Worm (Caenorhabditis elegans) whole organism, late embryonic: ENCODE measurements around the gene K02D10.8.

Experiments
- Y22D7AL.16 ChIP-seq: sonication (generic microtip); optimal IDR thresholded peaks from 2 replicates; lab custom pipeline; 2016; ENCODE audit warnings: missing genetic modification characterization, missing compliant biosample characterization
- ahr-1 ChIP-seq: sonication (generic microtip); optimal IDR thresholded peaks from 2 replicates; lab custom pipeline; 2016; ENCODE audit warnings: missing genetic modification characterization, missing compliant biosample characterization
- ama-1 ChIP-seq: fragments of 150-350 bp; optimal IDR thresholded peaks from 2 replicates; lab custom pipeline; 2014
- ceh-34 ChIP-seq: sonication (generic microtip); optimal IDR thresholded peaks from 2 replicates; lab custom pipeline; 2016; ENCODE audit warnings: mild to moderate bottlenecking, missing genetic modification characterization, missing compliant biosample characterization
- dve-1 ChIP-seq: sonication (generic microtip); optimal IDR thresholded peaks from 2 replicates; lab custom pipeline; 2017; ENCODE audit warnings: antibody characterized with exemption, mild to moderate bottlenecking, missing genetic modification characterization, missing compliant biosample characterization
- elt-2 ChIP-seq: sonication (generic microtip); optimal IDR thresholded peaks from 2 replicates; lab custom pipeline; 2016; ENCODE audit warnings: missing genetic modification reagents, missing genetic modification characterization, missing compliant biosample characterization
- elt-4 ChIP-seq: sonication (generic microtip); optimal IDR thresholded peaks from 2 replicates; lab custom pipeline; 2016; ENCODE audit warnings: missing genetic modification characterization, missing compliant biosample characterization
- fkh-6 ChIP-seq: sonication (generic microtip); optimal IDR thresholded peaks from 2 replicates; lab custom pipeline; 2016; ENCODE audit warnings: missing genetic modification characterization, missing compliant biosample characterization
- hlh-30 ChIP-seq: sonication (generic microtip); optimal IDR thresholded peaks from 2 replicates; lab custom pipeline; 2017; ENCODE audit warnings: antibody characterized with exemption, missing genetic modification characterization, missing compliant biosample characterization; ENCODE audit not compliant: insufficient read depth
- nfya-1 ChIP-seq: sonication (generic microtip); optimal IDR thresholded peaks from 2 replicates; lab custom pipeline; 2017; ENCODE audit warnings: missing genetic modification characterization, mild to moderate bottlenecking, missing compliant biosample characterization, antibody characterized with exemption, moderate library complexity
- ttx-3 ChIP-seq: sonication (generic microtip); optimal IDR thresholded peaks from 2 replicates; lab custom pipeline; 2016; ENCODE audit warnings: missing genetic modification reagents, missing genetic modification characterization, missing compliant biosample characterization

DNA sequence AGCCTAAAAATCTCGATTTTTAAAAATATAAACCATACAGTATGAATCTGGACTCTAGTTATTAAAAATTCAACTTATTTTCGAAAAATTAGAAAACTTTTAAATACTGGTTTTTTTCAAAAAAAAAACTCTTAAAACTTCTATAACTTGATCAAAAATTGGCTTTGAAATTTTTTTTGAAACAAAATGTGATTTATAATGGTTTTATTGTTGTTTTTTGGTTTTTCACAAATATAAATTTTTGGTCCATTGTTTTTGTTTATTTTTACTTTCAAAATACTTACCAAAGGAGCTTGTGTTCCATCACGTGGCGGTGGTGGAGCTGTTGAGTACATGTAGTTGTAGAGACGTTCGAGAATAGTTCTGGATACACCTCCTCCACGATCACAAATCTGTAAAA lies 47.9 kb upstream of the K02D10.8 start:
- TF ChIP-seq ceh-34 (tag; lab: Kevin White, UChicago) (no peak), Y22D7AL.16 (tag; lab: Kevin White, UChicago) (no peak), ahr-1 (no peak), dve-1 (no peak), hlh-30 (tag; lab: Kevin White, UChicago) (no peak), elt-4 (tag; lab: Kevin White, UChicago) (no peak), nfya-1 (tag; lab: Kevin White, UChicago) (no peak), fkh-6 (no peak), elt-2 (tag; lab: Kevin White, UChicago) (no peak), ama-1 (lab: Kevin White, UChicago) (no peak), ttx-3 (tag; lab: Kevin White, UChicago) (no peak)
